Fruit fly (Drosophila melanogaster) whole organism, embryonic: ENCODE results near the gene Mettl2.

Source experiments
- Atf6 ChIP-seq: fragments of 200-800 bp; sonication (Bioruptor generic); IDR thresholded peaks from 2 replicates; pipeline ENCODE4 v1.3.6; 2022; ENCODE audit warnings: missing biosample characterization, missing genetic modification characterization
- CG10321 ChIP-seq: fragments of 200-800 bp; sonication (Bioruptor generic); IDR thresholded peaks from 2 replicates; pipeline ENCODE4 v1.3.6; 2022; ENCODE audit warnings: missing biosample characterization, missing genetic modification characterization
- CG12155 ChIP-seq: fragments of 200-800 bp; sonication (Bioruptor generic); optimal IDR thresholded peaks from 3 replicates; lab custom pipeline; 2016; ENCODE audit warnings: missing biosample characterization, missing genetic modification characterization
- CG13296 ChIP-seq: fragments of 200-800 bp; sonication (Bioruptor generic); optimal IDR thresholded peaks from 3 replicates; lab custom pipeline; 2018; ENCODE audit warnings: missing biosample characterization, mild to moderate bottlenecking, missing genetic modification characterization
- CG14050 ChIP-seq: fragments of 200-800 bp; sonication (Bioruptor generic); IDR thresholded peaks from 3 replicates; pipeline ENCODE4 v1.3.6; 2022; ENCODE audit warnings: missing biosample characterization, missing genetic modification characterization
- CG15073 ChIP-seq: fragments of 200-800 bp; sonication (Bioruptor generic); optimal IDR thresholded peaks from 2 replicates; lab custom pipeline; 2016; ENCODE audit warnings: missing biosample characterization, missing genetic modification characterization
- CG1647 ChIP-seq: fragments of 200-800 bp; sonication (Bioruptor generic); optimal IDR thresholded peaks from 3 replicates; lab custom pipeline; 2016; ENCODE audit warnings: missing biosample characterization, missing genetic modification characterization
- CG17186 ChIP-seq: fragments of 200-800 bp; sonication (Bioruptor generic); optimal IDR thresholded peaks from 3 replicates; lab custom pipeline; 2017; ENCODE audit warnings: missing biosample characterization, missing genetic modification reagents, missing genetic modification characterization
- CG17802 ChIP-seq: fragments of 200-800 bp; sonication (Bioruptor generic); optimal IDR thresholded peaks from 2 replicates; lab custom pipeline; 2018; ENCODE audit warnings: missing biosample characterization, mild to moderate bottlenecking, missing genetic modification characterization, moderate library complexity
- CG30020 ChIP-seq: fragments of 200-800 bp; optimal IDR thresholded peaks from 2 replicates; lab custom pipeline; 2019; ENCODE audit warnings: missing biosample characterization, mild to moderate bottlenecking, missing genetic modification characterization, moderate library complexity
- CG31441 ChIP-seq: fragments of 200-800 bp; sonication (Bioruptor generic); IDR thresholded peaks from 2 replicates; pipeline ENCODE4 v1.3.6; 2022; ENCODE audit warnings: missing biosample characterization, missing genetic modification characterization
- CG6791 ChIP-seq: fragments of 200-800 bp; sonication (Bioruptor generic); IDR thresholded peaks from 3 replicates; pipeline ENCODE4 v1.3.6; 2022; ENCODE audit warnings: missing biosample characterization, missing genetic modification characterization; ENCODE audit not compliant: partially characterized antibody
- CG7372 ChIP-seq: fragments of 200-800 bp; sonication (Bioruptor generic); IDR thresholded peaks from 2 replicates; pipeline ENCODE4 v1.3.6; 2022; ENCODE audit warnings: missing biosample characterization, missing genetic modification characterization
- CG8478 ChIP-seq: fragments of >200 bp; optimal IDR thresholded peaks from 2 replicates; lab custom pipeline; 2018
- CG8765 ChIP-seq: fragments of 200-800 bp; sonication (Bioruptor generic); IDR thresholded peaks from 2 replicates; pipeline ENCODE4 v1.3.6; 2022; ENCODE audit warnings: missing biosample characterization, missing genetic modification characterization
- CG9215 ChIP-seq: fragments of 200-800 bp; sonication (Bioruptor generic); IDR thresholded peaks from 2 replicates; pipeline ENCODE4 v1.3.6; 2022; ENCODE audit warnings: missing biosample characterization, missing genetic modification characterization
- CG9609 ChIP-seq: fragments of 200-800 bp; sonication (Bioruptor generic); optimal IDR thresholded peaks from 3 replicates; lab custom pipeline; 2016; ENCODE audit warnings: missing biosample characterization, missing genetic modification characterization
- Dip3 ChIP-seq: fragments of 200-800 bp; sonication (Bioruptor generic); optimal IDR thresholded peaks from 3 replicates; lab custom pipeline; 2016; ENCODE audit warnings: missing biosample characterization, missing genetic modification characterization
- Elba2 ChIP-seq: fragments of 200-800 bp; sonication (Bioruptor generic); optimal IDR thresholded peaks from 3 replicates; lab custom pipeline; 2016; ENCODE audit warnings: missing biosample characterization, missing genetic modification characterization
- Hand ChIP-seq: fragments of 200-800 bp; sonication (Bioruptor generic); optimal IDR thresholded peaks from 2 replicates; lab custom pipeline; 2017; ENCODE audit warnings: mild to moderate bottlenecking, missing biosample characterization, missing genetic modification reagents, missing genetic modification characterization
- Hr51 ChIP-seq, 2 experiments: fragments of 200-800 bp; sonication (Bioruptor generic); optimal IDR thresholded peaks; 2 replicates in 1 of 2; 3 replicates in 1 of 2; lab custom pipeline; 2016 to 2018; ENCODE audit warnings: missing biosample characterization in 2 of 2, missing genetic modification characterization in 2 of 2, mild to moderate bottlenecking in 1 of 2, moderate library complexity in 1 of 2
- MBD-R2 ChIP-seq: fragments of 200-800 bp; sonication (Bioruptor generic); IDR thresholded peaks from 2 replicates; pipeline ENCODE4 v1.3.6; 2022; ENCODE audit warnings: missing biosample characterization, missing genetic modification characterization
- Med ChIP-seq: fragments of 200-800 bp; sonication (Bioruptor generic); peaks from one replicate; lab custom pipeline; 2016; ENCODE audit warnings: missing biosample characterization, missing genetic modification characterization, mild to moderate bottlenecking, inconsistent platforms, moderate library complexity
- Mrtf ChIP-seq: fragments of 200-800 bp; sonication (Bioruptor generic); IDR thresholded peaks from 3 replicates; pipeline ENCODE4 v1.3.6; 2022; ENCODE audit warnings: missing biosample characterization, missing genetic modification characterization
- NK7.1 ChIP-seq: fragments of 200-800 bp; sonication (Bioruptor generic); optimal IDR thresholded peaks from 3 replicates; lab custom pipeline; 2016; ENCODE audit warnings: missing biosample characterization, missing genetic modification characterization
- Oaz ChIP-seq: fragments of 200-800 bp; sonication (Bioruptor generic); IDR thresholded peaks from 2 replicates; pipeline ENCODE4 v1.3.6; 2022; ENCODE audit warnings: missing biosample characterization, missing genetic modification characterization
- Ravus ChIP-seq: fragments of 200-800 bp; sonication (Bioruptor generic); IDR thresholded peaks from 2 replicates; pipeline ENCODE4 v1.3.6; 2022; ENCODE audit warnings: missing biosample characterization, missing genetic modification characterization
- Spps ChIP-seq: fragments of 200-800 bp; sonication (Bioruptor generic); optimal IDR thresholded peaks from 2 replicates; lab custom pipeline; 2018; ENCODE audit warnings: missing biosample characterization, mild to moderate bottlenecking, missing genetic modification characterization
- Tbp ChIP-seq: fragments of >200 bp; optimal IDR thresholded peaks from 2 replicates; lab custom pipeline; 2018; ENCODE audit warnings: missing biosample characterization, missing genetic modification characterization
- bigmax ChIP-seq: fragments of 200-800 bp; sonication (Bioruptor generic); optimal IDR thresholded peaks from 2 replicates; lab custom pipeline; 2018; ENCODE audit warnings: missing biosample characterization, mild to moderate bottlenecking, missing genetic modification characterization
- cato ChIP-seq: fragments of 200-800 bp; sonication (Bioruptor generic); optimal IDR thresholded peaks from 2 replicates; lab custom pipeline; 2016; ENCODE audit warnings: missing biosample characterization, missing genetic modification characterization, borderline replicate concordance
- chif ChIP-seq, 2 experiments: fragments of 200-800 bp; sonication (Bioruptor generic); optimal IDR thresholded peaks; 3 replicates each; lab custom pipeline; 2016; ENCODE audit warnings: missing biosample characterization in 2 of 2, missing genetic modification characterization in 2 of 2
- corto ChIP-seq: fragments of 200-800 bp; sonication (Bioruptor generic); optimal IDR thresholded peaks from 2 replicates; lab custom pipeline; 2016; ENCODE audit warnings: missing biosample characterization, mild to moderate bottlenecking, missing genetic modification characterization, moderate library complexity
- dmrt99B ChIP-seq: fragments of 200-800 bp; sonication (Bioruptor generic); optimal IDR thresholded peaks from 2 replicates; lab custom pipeline; 2018; ENCODE audit warnings: missing biosample characterization, mild to moderate bottlenecking, missing genetic modification characterization, moderate library complexity
- fu2 ChIP-seq: fragments of 200-800 bp; sonication (Bioruptor generic); optimal IDR thresholded peaks from 2 replicates; lab custom pipeline; 2016; ENCODE audit warnings: missing biosample characterization, missing genetic modification characterization
- gfzf ChIP-seq: fragments of 200-800 bp; sonication (Bioruptor generic); optimal IDR thresholded peaks from 2 replicates; lab custom pipeline; 2016; ENCODE audit warnings: missing biosample characterization, mild to moderate bottlenecking, missing genetic modification characterization, moderate library complexity
- gsb-n ChIP-seq: fragments of 200-800 bp; sonication (Bioruptor generic); optimal IDR thresholded peaks from 3 replicates; lab custom pipeline; 2018; ENCODE audit warnings: missing biosample characterization, mild to moderate bottlenecking, missing genetic modification characterization
- kah ChIP-seq: fragments of 200-800 bp; sonication (Bioruptor generic); optimal IDR thresholded peaks from 2 replicates; lab custom pipeline; 2018; ENCODE audit warnings: missing biosample characterization, mild to moderate bottlenecking, missing genetic modification characterization
- lov ChIP-seq, 2 experiments: fragments of 200-800 bp in 1 of 2; fragments of >200 bp in 1 of 2; sonication (Bioruptor generic) in 1 of 2; IDR thresholded peaks in 1 of 2; optimal IDR thresholded peaks in 1 of 2; 2 replicates in 1 of 2; 3 replicates in 1 of 2; pipeline versions ENCODE4 v1.3.6 to Lab custom; 2017 to 2022; ENCODE audit warnings: missing biosample characterization in 1 of 2, missing genetic modification characterization in 1 of 2
- odd ChIP-seq: fragments of 200-800 bp; sonication (Bioruptor generic); optimal IDR thresholded peaks from 2 replicates; lab custom pipeline; 2017; ENCODE audit warnings: missing biosample characterization, mild to moderate bottlenecking, missing genetic modification characterization
- phol ChIP-seq: fragments of 200-800 bp; sonication (Bioruptor generic); optimal IDR thresholded peaks from 3 replicates; lab custom pipeline; 2018; ENCODE audit warnings: missing biosample characterization, mild to moderate bottlenecking, missing genetic modification characterization, moderate library complexity
- psq ChIP-seq: fragments of 200-800 bp; sonication (Bioruptor generic); optimal IDR thresholded peaks from 2 replicates; lab custom pipeline; 2017; ENCODE audit warnings: missing biosample characterization, missing genetic modification characterization
- pum ChIP-seq: fragments of 200-800 bp; sonication (Bioruptor generic); optimal IDR thresholded peaks from 2 replicates; lab custom pipeline; 2016; ENCODE audit warnings: missing biosample characterization, missing genetic modification characterization
- ranshi ChIP-seq: fragments of 200-800 bp; sonication (Bioruptor generic); IDR thresholded peaks from 2 replicates; pipeline ENCODE4 v1.3.6; 2022; ENCODE audit warnings: missing biosample characterization, missing genetic modification characterization
- rib ChIP-seq: fragments of 200-800 bp; sonication (Bioruptor generic); IDR thresholded peaks from 2 replicates; pipeline ENCODE4 v1.3.6; 2022; ENCODE audit warnings: missing biosample characterization, missing genetic modification characterization
- run ChIP-seq: fragments of 200-800 bp; sonication (Bioruptor generic); optimal IDR thresholded peaks from 3 replicates; lab custom pipeline; 2018; ENCODE audit warnings: missing biosample characterization, mild to moderate bottlenecking, missing genetic modification characterization
- salm ChIP-seq: fragments of 200-800 bp; sonication (Bioruptor generic); optimal IDR thresholded peaks from 2 replicates; lab custom pipeline; 2018; ENCODE audit warnings: missing biosample characterization, mild to moderate bottlenecking, missing genetic modification characterization
- slp2 ChIP-seq: fragments of 200-800 bp; sonication (Bioruptor generic); optimal IDR thresholded peaks from 2 replicates; lab custom pipeline; 2016; ENCODE audit warnings: missing biosample characterization, missing genetic modification characterization
- stwl ChIP-seq: fragments of 200-800 bp; sonication (Bioruptor generic); optimal IDR thresholded peaks from 3 replicates; lab custom pipeline; 2018; ENCODE audit warnings: missing biosample characterization, mild to moderate bottlenecking, missing genetic modification characterization, moderate library complexity
- wor ChIP-seq: fragments of 200-800 bp; sonication (Bioruptor generic); IDR thresholded peaks from 2 replicates; pipeline ENCODE4 v1.3.6; 2022; ENCODE audit warnings: missing biosample characterization, missing genetic modification characterization

Gene Mettl2

dm6 chr3L:1639185-1639812 is at the start of gene Mettl2, which contains the start of gene Bgb (continued):
- no peak for TF ChIP-seq Ravus (GFP tag; lab: Robert Waterston, UW)
- peak; percentile 74 for TF ChIP-seq CG31441 (GFP tag; lab: Robert Waterston, UW)
- peak; percentile 13 for TF ChIP-seq CG13296 (GFP tag; lab: Kevin White, UChicago)
- no peak for TF ChIP-seq bigmax (GFP tag; lab: Kevin White, UChicago)
- TF ChIP-seq CG7372 (GFP tag; lab: Robert Waterston, UW), result peak; percentile 83
- peak; percentile 49 for TF ChIP-seq Oaz
- peak; percentile 85; the same call in 1 of the 2 replicates for TF ChIP-seq ranshi (GFP tag; lab: Robert Waterston, UW)
- peak; percentile 57 for TF ChIP-seq CG30020 (tag; lab: Kevin White, UChicago)
- TF ChIP-seq pum (GFP tag; lab: Kevin White, UChicago), result peak; percentile 88
- peak; percentile 23; the same call in 2 of the 3 replicates for TF ChIP-seq CG14050 (GFP tag; lab: Robert Waterston, UW)
- no peak for TF ChIP-seq dmrt99B
- peak; percentile 46; the same call in 1 of the 2 replicates for TF ChIP-seq rib (GFP tag; lab: Robert Waterston, UW)
- TF ChIP-seq chif (GFP tag; optimal IDR thresholded peaks at IDR 0.05; lab: Kevin White, UChicago), result peak; percentile 70 to 84
- TF ChIP-seq Elba2 (GFP tag; lab: Kevin White, UChicago), result peak; percentile 23
- peak; percentile 51 for TF ChIP-seq MBD-R2
- peak; percentile 78 for TF ChIP-seq Mrtf (GFP tag; lab: Robert Waterston, UW)
- no peak for TF ChIP-seq lov (optimal IDR thresholded peaks at IDR 0.05; lab: Kevin White, UChicago)
- TF ChIP-seq lov (GFP tag; IDR thresholded peaks at IDR 0.05; lab: Robert Waterston, UW), result 0 out of 3 replicates have a peak, but pooled peaks have one; percentile 29
- 0 out of 3 replicates have a peak, but pooled peaks have one; percentile 16 for TF ChIP-seq CG6791 (GFP tag; lab: Robert Waterston, UW)
- TF ChIP-seq fu2, result peak; percentile 71
- peak; percentile 75 for TF ChIP-seq CG1647 (GFP tag; lab: Kevin White, UChicago)
- peak; percentile 48 for TF ChIP-seq NK7.1 (GFP tag; lab: Kevin White, UChicago)
- no peak for TF ChIP-seq odd (GFP tag; lab: Kevin White, UChicago)
- peak; percentile 66 for TF ChIP-seq slp2 (GFP tag; lab: Kevin White, UChicago)
- peak; percentile 81 for TF ChIP-seq CG8765 (GFP tag; lab: Robert Waterston, UW)
- peak; percentile 81 for TF ChIP-seq CG9609 (GFP tag; lab: Kevin White, UChicago)
- no peak for TF ChIP-seq CG15073 (GFP tag; lab: Kevin White, UChicago)
- peak; percentile 64 for TF ChIP-seq gfzf (GFP tag; lab: Kevin White, UChicago)
- TF ChIP-seq wor (GFP tag; lab: Robert Waterston, UW), result peak; percentile 53
- peak; percentile 52; the same call in 1 of the 2 replicates for TF ChIP-seq Atf6 (GFP tag; lab: Robert Waterston, UW)
- TF ChIP-seq CG9215 (GFP tag; lab: Robert Waterston, UW), result peak; percentile 90
- no peak for TF ChIP-seq Tbp (GFP tag; lab: Kevin White, UChicago)
- no peak for TF ChIP-seq corto
- TF ChIP-seq Dip3, result peak; percentile 80
- peak; percentile 49 for TF ChIP-seq gsb-n (tag; lab: Kevin White, UChicago)
- TF ChIP-seq CG12155, result peak; percentile 81
- TF ChIP-seq phol (tag; lab: Kevin White, UChicago), result peak; percentile 87
- TF ChIP-seq kah (GFP tag; lab: Kevin White, UChicago), result no peak
- peak; percentile 29 for TF ChIP-seq psq (GFP tag; lab: Kevin White, UChicago)
- peak; percentile 60 to 68 for TF ChIP-seq Hr51 (GFP tag; optimal IDR thresholded peaks at IDR 0.05; lab: Kevin White, UChicago)
- TF ChIP-seq salm (tag; lab: Kevin White, UChicago), result no peak
- peak; percentile 94 for TF ChIP-seq Med (GFP tag; lab: Kevin White, UChicago)
- peak; percentile 65 for TF ChIP-seq Spps (tag; lab: Kevin White, UChicago)
- no peak for TF ChIP-seq CG8478 (lab: Kevin White, UChicago)
- TF ChIP-seq run (tag; lab: Kevin White, UChicago), result peak; percentile 81
- TF ChIP-seq Hand (GFP tag; lab: Kevin White, UChicago), result no peak
- peak; percentile 53 for TF ChIP-seq CG17186 (GFP tag; lab: Kevin White, UChicago)
- TF ChIP-seq CG10321 (GFP tag; lab: Robert Waterston, UW), result no peak
- TF ChIP-seq CG17802 (tag; lab: Kevin White, UChicago), result peak; percentile 34
- peak; percentile 66 for TF ChIP-seq cato (GFP tag; lab: Kevin White, UChicago)
- TF ChIP-seq stwl, result peak; percentile 42
